Fruit fly (Drosophila melanogaster) whole organism, embryonic: ENCODE results near the gene CG44044.

Source experiments
- B-H2 ChIP-seq: fragments of 200-800 bp; sonication (Bioruptor generic); optimal IDR thresholded peaks from 2 replicates; lab custom pipeline; 2018; ENCODE audit warnings: missing biosample characterization, mild to moderate bottlenecking, missing genetic modification characterization
- BEAF-32 ChIP-seq: fragments of 200-800 bp; sonication (Bioruptor generic); optimal IDR thresholded peaks from 3 replicates; lab custom pipeline; 2017; ENCODE audit warnings: missing biosample characterization, missing genetic modification characterization, mild to moderate bottlenecking, moderate library complexity, missing genetic modification reagents
- CG10543 ChIP-seq: fragments of 200-800 bp; sonication (Bioruptor generic); optimal IDR thresholded peaks from 3 replicates; lab custom pipeline; 2017; ENCODE audit warnings: missing biosample characterization, mild to moderate bottlenecking, missing genetic modification characterization, moderate library complexity
- CG11085 ChIP-seq: fragments of 200-800 bp; sonication (Bioruptor generic); IDR thresholded peaks from 2 replicates; pipeline ENCODE4 v1.3.6; 2022; ENCODE audit warnings: missing biosample characterization, missing genetic modification characterization
- CG12769 ChIP-seq: fragments of 200-800 bp; sonication (Bioruptor generic); optimal IDR thresholded peaks from 2 replicates; lab custom pipeline; 2019; ENCODE audit warnings: missing biosample characterization, mild to moderate bottlenecking, missing genetic modification characterization, moderate library complexity
- CG13894 ChIP-seq: fragments of 200-800 bp; sonication (Bioruptor generic); optimal IDR thresholded peaks from 3 replicates; lab custom pipeline; 2018; ENCODE audit warnings: missing biosample characterization, mild to moderate bottlenecking, missing genetic modification characterization, moderate library complexity
- CG16813 ChIP-seq: fragments of 200-800 bp; sonication (Bioruptor generic); IDR thresholded peaks from 3 replicates; pipeline ENCODE4 v1.3.6; 2022; ENCODE audit warnings: missing biosample characterization, missing genetic modification characterization; ENCODE audit not compliant: partially characterized antibody
- CG16863 ChIP-seq: fragments of 200-800 bp; sonication (Bioruptor generic); optimal IDR thresholded peaks from 3 replicates; lab custom pipeline; 2016; ENCODE audit warnings: missing biosample characterization, missing genetic modification characterization
- CG17186 ChIP-seq: fragments of 200-800 bp; sonication (Bioruptor generic); optimal IDR thresholded peaks from 3 replicates; lab custom pipeline; 2017; ENCODE audit warnings: missing biosample characterization, missing genetic modification reagents, missing genetic modification characterization
- CG17612 ChIP-seq: fragments of 200-800 bp; sonication (Bioruptor generic); IDR thresholded peaks from 2 replicates; pipeline ENCODE4 v1.3.6; 2022; ENCODE audit warnings: missing biosample characterization, missing genetic modification characterization
- CG2889 ChIP-seq: fragments of 200-800 bp; sonication (Bioruptor generic); IDR thresholded peaks from 3 replicates; pipeline ENCODE4 v1.3.6; 2022; ENCODE audit warnings: missing biosample characterization, missing genetic modification characterization
- CG31365 ChIP-seq: fragments of 200-800 bp; sonication (Bioruptor generic); optimal IDR thresholded peaks from 2 replicates; lab custom pipeline; 2018; ENCODE audit warnings: missing biosample characterization, mild to moderate bottlenecking, missing genetic modification characterization
- CG34224 ChIP-seq: fragments of 200-800 bp; sonication (Bioruptor generic); IDR thresholded peaks from 3 replicates; pipeline ENCODE4 v1.3.6; 2022; ENCODE audit warnings: missing biosample characterization, missing genetic modification characterization; ENCODE audit not compliant: partially characterized antibody
- CG4404 ChIP-seq: fragments of 200-800 bp; sonication (Bioruptor generic); IDR thresholded peaks from 2 replicates; pipeline ENCODE4 v1.3.6; 2022; ENCODE audit warnings: missing biosample characterization, missing genetic modification characterization
- CG6683 ChIP-seq: fragments of 200-800 bp; sonication (Bioruptor generic); optimal IDR thresholded peaks from 2 replicates; lab custom pipeline; 2017; ENCODE audit warnings: missing biosample characterization, mild to moderate bottlenecking, missing genetic modification characterization, missing genetic modification reagents
- CG8290 ChIP-seq, 3 experiments: fragments of 200-800 bp; sonication (Bioruptor generic); optimal IDR thresholded peaks; 2 replicates each; lab custom pipeline; 2016 to 2019; ENCODE audit warnings: missing biosample characterization in 3 of 3, missing genetic modification characterization in 3 of 3, mild to moderate bottlenecking in 2 of 3, moderate library complexity in 1 of 3
- Deaf1 ChIP-seq: fragments of 200-800 bp; optimal IDR thresholded peaks from 3 replicates; lab custom pipeline; 2019; ENCODE audit warnings: missing biosample characterization, mild to moderate bottlenecking, missing genetic modification characterization, moderate library complexity
- Dll ChIP-seq: fragments of 200-800 bp; sonication (Bioruptor generic); IDR thresholded peaks from 4 replicates; pipeline ENCODE4 v1.3.6; 2022; ENCODE audit warnings: missing biosample characterization, missing genetic modification characterization; ENCODE audit not compliant: partially characterized antibody
- Doc3 ChIP-seq: fragments of 200-800 bp; sonication (Bioruptor generic); IDR thresholded peaks from 3 replicates; pipeline ENCODE4 v1.3.6; 2022; ENCODE audit warnings: missing biosample characterization, missing genetic modification characterization; ENCODE audit not compliant: partially characterized antibody
- Dref ChIP-seq: fragments of 200-800 bp; sonication (Bioruptor generic); IDR thresholded peaks from 2 replicates; pipeline ENCODE4 v1.3.6; 2022; ENCODE audit warnings: missing biosample characterization, missing genetic modification characterization
- E2f2 ChIP-seq: fragments of 200-800 bp; sonication (Bioruptor generic); IDR thresholded peaks from 2 replicates; pipeline ENCODE4 v1.3.6; 2022; ENCODE audit warnings: missing biosample characterization, missing genetic modification characterization
- Myb ChIP-seq: fragments of 200-800 bp; sonication (Bioruptor generic); optimal IDR thresholded peaks from 2 replicates; lab custom pipeline; 2016; ENCODE audit warnings: missing biosample characterization, missing genetic modification characterization
- Neu2 ChIP-seq: fragments of 200-800 bp; sonication (Bioruptor generic); optimal IDR thresholded peaks from 3 replicates; lab custom pipeline; 2016; ENCODE audit warnings: missing biosample characterization, missing genetic modification characterization, borderline replicate concordance
- Pdp1 ChIP-seq, 2 experiments: fragments of 200-800 bp; sonication (Bioruptor generic); optimal IDR thresholded peaks; 3 replicates each; lab custom pipeline; 2016; ENCODE audit warnings: missing biosample characterization in 2 of 2, missing genetic modification characterization in 2 of 2, mild to moderate bottlenecking in 1 of 2, moderate library complexity in 1 of 2
- Stat92E ChIP-seq, 3 experiments: fragments of >200 bp in 2 of 3; fragments of 200-800 bp in 1 of 3; sonication (Bioruptor generic) in 1 of 3; optimal IDR thresholded peaks; 2 replicates each; lab custom pipeline; 2017 to 2019; ENCODE audit warnings: missing biosample characterization in 3 of 3, missing genetic modification characterization in 3 of 3, mild to moderate bottlenecking in 1 of 3, moderate library complexity in 1 of 3
- Xbp1 ChIP-seq: fragments of 200-800 bp; sonication (Bioruptor generic); optimal IDR thresholded peaks from 3 replicates; lab custom pipeline; 2016; ENCODE audit warnings: missing biosample characterization, mild to moderate bottlenecking, missing genetic modification characterization
- Xrp1 ChIP-seq: fragments of 200-800 bp; sonication (Bioruptor generic); IDR thresholded peaks from 2 replicates; pipeline ENCODE4 v1.3.6; 2022; ENCODE audit warnings: missing biosample characterization, missing genetic modification characterization
- amos ChIP-seq: fragments of 200-800 bp; sonication (Bioruptor generic); IDR thresholded peaks from 2 replicates; pipeline ENCODE4 v1.3.6; 2022; ENCODE audit warnings: missing biosample characterization, missing genetic modification characterization; ENCODE audit not compliant: partially characterized antibody
- chinmo ChIP-seq: fragments of 200-800 bp; sonication (Bioruptor generic); IDR thresholded peaks from 4 replicates; pipeline ENCODE4 v1.3.6; 2022; ENCODE audit warnings: missing biosample characterization, missing genetic modification characterization; ENCODE audit not compliant: partially characterized antibody
- gfzf ChIP-seq: fragments of 200-800 bp; sonication (Bioruptor generic); optimal IDR thresholded peaks from 2 replicates; lab custom pipeline; 2016; ENCODE audit warnings: missing biosample characterization, mild to moderate bottlenecking, missing genetic modification characterization, moderate library complexity
- grau ChIP-seq: fragments of 200-800 bp; optimal IDR thresholded peaks from 3 replicates; lab custom pipeline; 2019; ENCODE audit warnings: missing biosample characterization, mild to moderate bottlenecking, missing genetic modification characterization, moderate library complexity
- insv ChIP-seq, 2 experiments: fragments of 200-800 bp; sonication (Bioruptor generic); optimal IDR thresholded peaks; 3 replicates each; lab custom pipeline; 2016 to 2018; ENCODE audit warnings: missing biosample characterization in 2 of 2, missing genetic modification characterization in 2 of 2
- kah ChIP-seq: fragments of 200-800 bp; sonication (Bioruptor generic); optimal IDR thresholded peaks from 2 replicates; lab custom pipeline; 2018; ENCODE audit warnings: missing biosample characterization, mild to moderate bottlenecking, missing genetic modification characterization
- kni ChIP-seq: fragments of 200-800 bp; sonication (Bioruptor generic); optimal IDR thresholded peaks from 3 replicates; lab custom pipeline; 2017; ENCODE audit warnings: mild to moderate bottlenecking, missing biosample characterization, missing genetic modification reagents, missing genetic modification characterization
- mirr ChIP-seq: fragments of 200-800 bp; sonication (Bioruptor generic); optimal IDR thresholded peaks from 3 replicates; lab custom pipeline; 2018; ENCODE audit warnings: missing biosample characterization, mild to moderate bottlenecking, missing genetic modification characterization
- mld ChIP-seq: fragments of 200-800 bp; sonication (Bioruptor generic); IDR thresholded peaks from 3 replicates; pipeline ENCODE4 v1.3.6; 2022; ENCODE audit warnings: missing biosample characterization, missing genetic modification characterization; ENCODE audit not compliant: partially characterized antibody
- pan ChIP-seq, 4 experiments: fragments of >200 bp in 3 of 4; fragments of 200-800 bp in 1 of 4; sonication (Bioruptor generic) in 1 of 4; optimal IDR thresholded peaks in 3 of 4; IDR thresholded peaks in 1 of 4; 2 replicates each; pipeline versions ENCODE4 v1.3.6 to Lab custom; 2017 to 2022; ENCODE audit warnings: missing biosample characterization in 2 of 4, missing genetic modification characterization in 2 of 4, mixed read lengths in 1 of 4
- ranshi ChIP-seq: fragments of 200-800 bp; sonication (Bioruptor generic); IDR thresholded peaks from 2 replicates; pipeline ENCODE4 v1.3.6; 2022; ENCODE audit warnings: missing biosample characterization, missing genetic modification characterization
- row ChIP-seq: fragments of 200-800 bp; sonication (Bioruptor generic); IDR thresholded peaks from 3 replicates; pipeline ENCODE4 v1.3.6; 2022; ENCODE audit warnings: missing biosample characterization, missing genetic modification characterization
- scrt ChIP-seq: fragments of 200-800 bp; sonication (Bioruptor generic); optimal IDR thresholded peaks from 2 replicates; lab custom pipeline; 2018; ENCODE audit warnings: missing biosample characterization, mild to moderate bottlenecking, missing genetic modification characterization, moderate library complexity
- sd ChIP-seq: fragments of 200-800 bp; sonication (Bioruptor generic); optimal IDR thresholded peaks from 3 replicates; lab custom pipeline; 2018; ENCODE audit warnings: missing biosample characterization, mild to moderate bottlenecking, missing genetic modification characterization, moderate library complexity
- shn ChIP-seq: fragments of 200-800 bp; sonication (Bioruptor generic); optimal IDR thresholded peaks from 3 replicates; lab custom pipeline; 2016; ENCODE audit warnings: missing biosample characterization, missing genetic modification characterization
- sima ChIP-seq: fragments of 200-800 bp; sonication (Bioruptor generic); optimal IDR thresholded peaks from 2 replicates; lab custom pipeline; 2016; ENCODE audit warnings: missing biosample characterization, missing genetic modification characterization
- ssp ChIP-seq: fragments of 200-800 bp; sonication (Bioruptor generic); IDR thresholded peaks from 2 replicates; pipeline ENCODE4 v1.3.6; 2022; ENCODE audit warnings: missing biosample characterization, missing genetic modification characterization
- tgo ChIP-seq: fragments of 200-800 bp; sonication (Bioruptor generic); IDR thresholded peaks from 3 replicates; pipeline ENCODE4 v1.3.6; 2022; ENCODE audit warnings: missing biosample characterization, missing genetic modification characterization
- unc-4 ChIP-seq: fragments of 200-800 bp; sonication (Bioruptor generic); IDR thresholded peaks from 2 replicates; pipeline ENCODE4 v1.3.6; 2022; ENCODE audit warnings: missing biosample characterization, missing genetic modification characterization; ENCODE audit not compliant: partially characterized antibody

CG44044 gene

dm6 chr3R:16349111-16349655 is 27.5 kb downstream of the CG44044 start, which contains the start of the genes CG14879 and Manf (continued):
- peak; percentile 92 for TF ChIP-seq kah (GFP tag; lab: Kevin White, UChicago)
- TF ChIP-seq E2f2 (GFP tag; lab: Robert Waterston, UW) = peak; percentile 96
- peak; percentile 62 for TF ChIP-seq BEAF-32 (GFP tag; lab: Kevin White, UChicago)
- TF ChIP-seq CG8290 (GFP tag; optimal IDR thresholded peaks at IDR 0.05; lab: Kevin White, UChicago) = no peak
- TF ChIP-seq CG8290 (tag; optimal IDR thresholded peaks at IDR 0.05; lab: Kevin White, UChicago) = peak in 1 of 2 experiments; percentile 56
- peak; percentile 38 for TF ChIP-seq CG17186 (GFP tag; lab: Kevin White, UChicago)
- peak; percentile 56 for TF ChIP-seq unc-4
- no peak for TF ChIP-seq Neu2
- peak; percentile 99 for TF ChIP-seq sd (tag; lab: Kevin White, UChicago)
- TF ChIP-seq insv (GFP tag; optimal IDR thresholded peaks at IDR 0.05; lab: Kevin White, UChicago) = peak in 1 of 2 experiments; percentile 87
- peak; percentile 21 for TF ChIP-seq grau
- TF ChIP-seq CG10543 = peak; percentile 13
- peak in 1 of 3 experiments; percentile 8 for TF ChIP-seq Stat92E (GFP tag; optimal IDR thresholded peaks at IDR 0.05; lab: Kevin White, UChicago)
- peak; percentile 6 for TF ChIP-seq mirr
- no peak for TF ChIP-seq CG31365 (tag; lab: Kevin White, UChicago)
- 0 out of 2 replicates have a peak, but pooled peaks have one; percentile 4 for TF ChIP-seq ranshi (GFP tag; lab: Robert Waterston, UW)
- TF ChIP-seq Dref (GFP tag; lab: Robert Waterston, UW) = peak; percentile 87
- TF ChIP-seq kni = peak; percentile 21
- TF ChIP-seq scrt (GFP tag; lab: Kevin White, UChicago) = no peak
- no peak for TF ChIP-seq shn (GFP tag; lab: Kevin White, UChicago)
- TF ChIP-seq pan (optimal IDR thresholded peaks at IDR 0.05; lab: Kevin White, UChicago) = no peak
- TF ChIP-seq pan (GFP tag; optimal IDR thresholded peaks at IDR 0.05 in 1 of 2, IDR thresholded peaks at IDR 0.05 in 1 of 2) = peak in 1 of 2 experiments; percentile 27
- TF ChIP-seq CG17612 = no peak
- peak; percentile 100 for TF ChIP-seq CG16863 (GFP tag; lab: Kevin White, UChicago)
- peak; percentile 98 for TF ChIP-seq CG12769 (tag; lab: Kevin White, UChicago)
- TF ChIP-seq Pdp1 (GFP tag; optimal IDR thresholded peaks at IDR 0.05; lab: Kevin White, UChicago) = peak in 1 of 2 experiments; percentile 26
- TF ChIP-seq CG13894 (tag; lab: Kevin White, UChicago) = peak; percentile 51
- TF ChIP-seq CG2889 (GFP tag; lab: Robert Waterston, UW) = no peak
- TF ChIP-seq row = no peak; the same call in 2 of the 3 replicates
- TF ChIP-seq sima (GFP tag; lab: Kevin White, UChicago) = no peak
- no peak for TF ChIP-seq CG6683 (GFP tag; lab: Kevin White, UChicago)
- peak; percentile 82 for TF ChIP-seq Xbp1 (GFP tag; lab: Kevin White, UChicago)
- TF ChIP-seq tgo (GFP tag; lab: Robert Waterston, UW) = no peak
- peak; percentile 6 for TF ChIP-seq Myb (GFP tag; lab: Kevin White, UChicago)
- no peak for TF ChIP-seq ssp
- peak; percentile 67; the same call in 2 of the 4 replicates for TF ChIP-seq chinmo (GFP tag; lab: Robert Waterston, UW)
- TF ChIP-seq mld (GFP tag; lab: Robert Waterston, UW) = no peak
- no peak for TF ChIP-seq CG11085 (GFP tag; lab: Robert Waterston, UW)
- no peak for TF ChIP-seq Xrp1 (GFP tag; lab: Robert Waterston, UW)
- TF ChIP-seq CG4404 (GFP tag; lab: Robert Waterston, UW) = no peak
- TF ChIP-seq B-H2 (GFP tag; lab: Kevin White, UChicago) = no peak
- TF ChIP-seq Doc3 (GFP tag; lab: Robert Waterston, UW) = peak; percentile 40; the same call in 2 of the 3 replicates
- no peak for TF ChIP-seq Deaf1 (tag; lab: Kevin White, UChicago)
- peak; percentile 60; the same call in 1 of the 2 replicates for TF ChIP-seq amos (GFP tag; lab: Robert Waterston, UW)
- 0 out of 3 replicates have a peak, but pooled peaks have one; percentile 35 for TF ChIP-seq CG16813 (GFP tag; lab: Robert Waterston, UW)
- TF ChIP-seq gfzf (GFP tag; lab: Kevin White, UChicago) = peak; percentile 69
- peak; percentile 59; the same call in 1 of the 4 replicates for TF ChIP-seq Dll (GFP tag; lab: Robert Waterston, UW)
- peak; percentile 71 for TF ChIP-seq CG34224 (GFP tag; lab: Robert Waterston, UW)
